Fruit fly (Drosophila melanogaster): ENCODE measurements around the gene CG2310.

CG2310 gene

DNA sequence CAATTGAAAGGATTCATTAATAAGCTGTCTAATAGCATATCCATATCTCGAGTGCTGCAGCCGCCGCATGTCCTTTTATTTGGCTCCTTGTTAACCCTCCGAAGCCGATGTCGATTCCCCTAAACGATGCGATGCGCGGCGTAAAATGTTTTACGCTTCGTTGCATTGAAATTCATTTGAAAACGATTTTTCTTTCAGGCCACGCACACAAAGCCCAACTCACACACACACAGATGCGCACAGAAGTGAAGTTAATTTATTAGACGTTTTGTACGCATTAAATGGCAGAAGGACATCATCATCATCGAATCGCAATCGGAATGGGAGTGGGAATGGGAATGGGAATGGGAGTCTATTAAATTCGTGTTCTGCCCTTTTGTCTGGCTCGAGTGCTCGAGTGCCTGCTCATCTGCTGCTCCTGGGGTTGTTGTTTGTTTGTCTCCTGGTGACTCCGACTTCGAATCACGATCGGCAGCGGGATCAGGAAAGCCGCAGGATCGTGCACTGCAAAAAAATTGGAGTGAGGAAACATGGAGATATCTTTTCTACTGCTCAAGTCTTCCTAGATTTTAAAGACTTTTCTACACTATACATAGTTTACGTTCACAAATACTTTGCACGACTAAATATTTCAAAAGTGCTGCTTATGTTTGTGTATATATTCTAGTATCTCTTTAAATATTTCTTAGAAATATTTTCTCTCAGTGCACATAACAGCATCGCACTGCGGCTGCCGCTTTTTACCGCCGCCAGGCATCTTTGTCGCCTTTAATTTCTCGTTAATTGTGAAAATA lies 47.8 kb upstream of the CG2310 start (continued):
- TF ChIP-seq ro (GFP tag; IDR thresholded peaks at IDR 0.05) (no peak), Blimp-1 (GFP tag; optimal IDR thresholded peaks at IDR 0.05) (peak; percentile 3), aop (GFP tag; IDR thresholded peaks at IDR 0.05) (no peak), klu (GFP tag; IDR thresholded peaks at IDR 0.05) (no peak), sr (GFP tag; IDR thresholded peaks at IDR 0.05) (no peak), sqz (GFP tag; optimal IDR thresholded peaks at IDR 0.05) (no peak), HLH54F (GFP tag; optimal IDR thresholded peaks at IDR 0.05) (no peak), CG2202 (tag; optimal IDR thresholded peaks at IDR 0.05) (peak; percentile 20), pfk (GFP tag; optimal IDR thresholded peaks at IDR 0.05) (no peak), Scr (GFP tag; IDR thresholded peaks at IDR 0.05; ENCODE audit: partially characterized antibody) (no peak), Abd-B (GFP tag; optimal IDR thresholded peaks at IDR 0.05) (no peak), crp (GFP tag; optimal IDR thresholded peaks at IDR 0.05) (no peak), Med (GFP tag) (no peak), CG8089 (GFP tag; optimal IDR thresholded peaks at IDR 0.05) (no peak), CG7839 (tag; optimal IDR thresholded peaks at IDR 0.05) (peak; percentile 30), Doc2 (GFP tag; IDR thresholded peaks at IDR 0.05) (no peak), h (optimal IDR thresholded peaks at IDR 0.05) (no peak), lmd (GFP tag; IDR thresholded peaks at IDR 0.05) (no peak), CG6254 (GFP tag; optimal IDR thresholded peaks at IDR 0.05) (no peak), CG16863 (GFP tag; optimal IDR thresholded peaks at IDR 0.05) (no peak), bab2 (GFP tag; optimal IDR thresholded peaks at IDR 0.05) (no peak), Hr51 (GFP tag; optimal IDR thresholded peaks at IDR 0.05) (no peak), CG32772 (GFP tag; IDR thresholded peaks at IDR 0.05) (no peak), E2f2 (GFP tag; IDR thresholded peaks at IDR 0.05) (no peak), kni (GFP tag; optimal IDR thresholded peaks at IDR 0.05) (no peak), tx (GFP tag; optimal IDR thresholded peaks at IDR 0.05) (no peak), HLHmδ (GFP tag; optimal IDR thresholded peaks at IDR 0.05) (no peak), CG18262 (tag; optimal IDR thresholded peaks at IDR 0.05) (peak; percentile 64), knrl (GFP tag; IDR thresholded peaks at IDR 0.05; ENCODE audit: partially characterized antibody) (no peak), HmgD (GFP tag; optimal IDR thresholded peaks at IDR 0.05) (no peak), CG3407 (GFP tag; optimal IDR thresholded peaks at IDR 0.05) (no peak), ATbp (GFP tag; optimal IDR thresholded peaks at IDR 0.05) (no peak), CG14965 (GFP tag; optimal IDR thresholded peaks at IDR 0.05; ENCODE audit: borderline replicate concordance) (no peak), Atf6 (GFP tag; IDR thresholded peaks at IDR 0.05) (no peak), Nf-YA (GFP tag; IDR thresholded peaks at IDR 0.05) (no peak), zen2 (GFP tag; IDR thresholded peaks at IDR 0.05; ENCODE audit: partially characterized antibody) (no peak), maf-S (GFP tag; optimal IDR thresholded peaks at IDR 0.05) (no peak), CG5953 (GFP tag; IDR thresholded peaks at IDR 0.05) (no peak), tgo (GFP tag; IDR thresholded peaks at IDR 0.05) (no peak), cad (GFP tag; optimal IDR thresholded peaks at IDR 0.05) (no peak), Elba2 (GFP tag; optimal IDR thresholded peaks at IDR 0.05) (no peak), Hr39 (optimal IDR thresholded peaks at IDR 0.05) (no peak), trem (tag; optimal IDR thresholded peaks at IDR 0.05) (peak; percentile 37), hbn (GFP tag; IDR thresholded peaks at IDR 0.05; ENCODE audit: partially characterized antibody) (no peak), CG12104 (GFP tag; optimal IDR thresholded peaks at IDR 0.05) (no peak), pan (optimal IDR thresholded peaks at IDR 0.05) (no peak), pan (GFP tag; optimal IDR thresholded peaks at IDR 0.05 in 1 of 2, IDR thresholded peaks at IDR 0.05 in 1 of 2) (no peak), gsb-n (tag; optimal IDR thresholded peaks at IDR 0.05) (peak; percentile 54), ase (GFP tag; IDR thresholded peaks at IDR 0.05) (no peak), ems (GFP tag; optimal IDR thresholded peaks at IDR 0.05) (no peak), Awh (GFP tag; IDR thresholded peaks at IDR 0.05) (no peak)
